Fruit fly (Drosophila melanogaster): Measurements from ENCODE around the gene CG6495.

Gene CG6495

DNA sequence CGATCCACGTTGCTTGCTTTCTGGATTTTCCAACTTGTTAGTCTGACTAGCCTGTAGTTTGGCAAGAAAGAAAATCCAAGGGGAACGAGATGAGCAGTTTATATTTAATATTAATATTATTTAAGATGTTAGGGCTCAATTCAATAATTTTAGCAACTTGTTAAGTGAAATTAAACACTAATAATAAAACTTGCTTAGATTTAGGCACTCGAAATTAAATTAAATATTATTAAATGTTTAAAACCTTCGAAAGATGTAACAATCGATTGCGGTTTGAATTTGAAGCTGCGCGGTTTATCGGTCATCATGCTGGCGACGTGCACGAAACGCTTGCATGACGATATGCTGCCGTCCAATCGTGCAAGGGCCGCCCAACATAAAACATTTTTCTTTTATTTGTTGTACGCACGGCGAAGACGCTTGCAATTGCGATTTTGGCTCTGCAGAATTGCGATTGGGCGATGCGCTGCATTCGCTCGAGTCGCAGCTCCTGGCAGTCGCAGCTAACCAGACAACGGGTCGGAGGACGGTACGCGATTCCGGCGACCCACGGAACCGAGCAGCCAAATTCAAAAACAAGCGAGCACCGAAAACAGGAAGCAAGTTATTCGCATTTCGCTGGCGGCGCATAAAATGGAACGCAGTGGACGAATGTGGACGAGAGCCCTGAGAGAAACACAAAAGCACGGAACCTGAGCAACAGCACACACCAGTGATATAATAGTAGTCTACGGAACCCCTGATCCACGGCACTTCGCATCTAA, 23.7 kb upstream of the CG6495 start, which contains the start of the genes Vha16-5 and CG12299 (continued):
- TF ChIP-seq CG8290 (GFP tag; optimal IDR thresholded peaks at IDR 0.05) (no peak), CG8290 (tag; optimal IDR thresholded peaks at IDR 0.05) (no peak), ato (GFP tag; IDR thresholded peaks at IDR 0.05; ENCODE audit: partially characterized antibody) (peak; percentile 92), jumu (GFP tag; optimal IDR thresholded peaks at IDR 0.05) (peak; percentile 70), Atf3 (GFP tag; optimal IDR thresholded peaks at IDR 0.05) (peak; percentile 62), sna (GFP tag; IDR thresholded peaks at IDR 0.05; ENCODE audit: partially characterized antibody) (peak; percentile 70), Ets65A (GFP tag) (peak; percentile 99), Hr39 (optimal IDR thresholded peaks at IDR 0.05) (no peak), CG3407 (GFP tag; optimal IDR thresholded peaks at IDR 0.05) (peak; percentile 47), Dip3 (GFP tag; optimal IDR thresholded peaks at IDR 0.05) (peak; percentile 83), cwo (GFP tag; optimal IDR thresholded peaks at IDR 0.05) (no peak), Bteb2 (GFP tag; optimal IDR thresholded peaks at IDR 0.05) (peak; percentile 85), lilli (GFP tag; optimal IDR thresholded peaks at IDR 0.05) (peak; percentile 94), Oaz (GFP tag; IDR thresholded peaks at IDR 0.05) (peak; percentile 78), CG12744 (GFP tag; optimal IDR thresholded peaks at IDR 0.05) (peak; percentile 69), CG10654 (GFP tag; optimal IDR thresholded peaks at IDR 0.05) (peak; percentile 85), CG5245 (GFP tag; optimal IDR thresholded peaks at IDR 0.05) (peak; percentile 88), NK7.1 (GFP tag; optimal IDR thresholded peaks at IDR 0.05) (peak; percentile 53), crc (GFP tag; optimal IDR thresholded peaks at IDR 0.05) (no peak), Elba2 (GFP tag; optimal IDR thresholded peaks at IDR 0.05) (peak; percentile 55), CG31365 (tag; optimal IDR thresholded peaks at IDR 0.05) (no peak), CG8765 (GFP tag; IDR thresholded peaks at IDR 0.05) (peak; percentile 88; the same call in 1 of the 2 replicates), CG2120 (GFP tag; optimal IDR thresholded peaks at IDR 0.05) (peak; percentile 93), aop (GFP tag; IDR thresholded peaks at IDR 0.05) (peak; percentile 87), NC2α (GFP tag; optimal IDR thresholded peaks at IDR 0.05) (peak; percentile 14), Gug (GFP tag; IDR thresholded peaks at IDR 0.05) (peak; percentile 74; the same call in 3 of the 4 replicates), CG4617 (GFP tag; optimal IDR thresholded peaks at IDR 0.05; ENCODE audit: borderline replicate concordance) (peak; percentile 78), CG16815 (GFP tag; optimal IDR thresholded peaks at IDR 0.05) (peak; percentile 76), ERR (GFP tag; optimal IDR thresholded peaks at IDR 0.05) (no peak), tll (GFP tag; optimal IDR thresholded peaks at IDR 0.05) (no peak), Dref (GFP tag; IDR thresholded peaks at IDR 0.05) (peak; percentile 74), CG8478 (optimal IDR thresholded peaks at IDR 0.05) (no peak), CG10462 (GFP tag; optimal IDR thresholded peaks at IDR 0.05) (peak; percentile 70), Sox102F (GFP tag; optimal IDR thresholded peaks at IDR 0.05) (peak; percentile 91), CG15696 (tag; optimal IDR thresholded peaks at IDR 0.05) (peak; percentile 88), Sry-δ (GFP tag; optimal IDR thresholded peaks at IDR 0.05) (peak; percentile 71), CG32532 (GFP tag; IDR thresholded peaks at IDR 0.05) (peak; percentile 91), CG17568 (GFP tag; optimal IDR thresholded peaks at IDR 0.05) (no peak), CG12104 (GFP tag; optimal IDR thresholded peaks at IDR 0.05) (peak; percentile 44), Kr (GFP tag; optimal IDR thresholded peaks at IDR 0.05) (no peak), bsh (GFP tag; optimal IDR thresholded peaks at IDR 0.05) (peak in 1 of 2 experiments; percentile 80), CG6689 (GFP tag; IDR thresholded peaks at IDR 0.05) (peak; percentile 78), tap (tag; optimal IDR thresholded peaks at IDR 0.05) (no peak), esg (GFP tag; conservative IDR thresholded peaks at IDR 0.05) (peak; percentile 83), CG33213 (GFP tag; optimal IDR thresholded peaks at IDR 0.05) (peak; percentile 92), CG1647 (GFP tag; optimal IDR thresholded peaks at IDR 0.05) (peak; percentile 92), Mad (GFP tag; optimal IDR thresholded peaks at IDR 0.05) (peak; percentile 87), kay (GFP tag; optimal IDR thresholded peaks at IDR 0.05) (peak; percentile 59), HmgD (GFP tag; optimal IDR thresholded peaks at IDR 0.05) (peak; percentile 91), Doc2 (GFP tag; IDR thresholded peaks at IDR 0.05) (peak; percentile 72; the same call in 1 of the 2 replicates), grau (tag; optimal IDR thresholded peaks at IDR 0.05) (peak; percentile 68)
